Fruit fly (Drosophila melanogaster) S2 (cell line): ENCODE measurements around the gene CG13108.

Experiments
- CG8478 ChIP-seq: fragments of >200 bp; optimal IDR thresholded peaks from 2 replicates; lab custom pipeline; 2018
- CTCF ChIP-seq, 2 experiments: fragments of >200 bp; optimal IDR thresholded peaks; 2 replicates each; lab custom pipeline; 2018

The CG13108 gene

DNA sequence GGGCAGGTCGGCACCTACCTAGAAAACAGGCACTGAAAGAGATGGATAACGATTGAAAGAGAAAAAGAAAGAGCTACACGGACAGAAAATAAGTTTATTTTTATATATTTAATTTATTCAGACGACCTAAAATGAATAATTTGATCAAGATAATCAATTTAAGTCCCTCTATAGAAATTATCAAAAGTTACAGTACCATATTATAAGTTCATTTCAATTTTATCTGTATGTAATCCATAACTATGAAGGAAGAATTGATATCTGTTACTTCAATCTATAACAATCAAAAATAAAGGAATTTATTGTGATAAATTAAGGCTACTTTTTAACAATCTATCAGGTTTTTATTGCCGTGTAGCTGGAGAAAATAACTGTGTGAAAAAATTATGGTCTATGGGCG, 42.4 kb downstream of the CG13108 start:
- no peak for TF ChIP-seq CG8478 (lab: Kevin White, UChicago)
- TF ChIP-seq CTCF (optimal IDR thresholded peaks at IDR 0.05; lab: Kevin White, UChicago), result no peak

DNA sequence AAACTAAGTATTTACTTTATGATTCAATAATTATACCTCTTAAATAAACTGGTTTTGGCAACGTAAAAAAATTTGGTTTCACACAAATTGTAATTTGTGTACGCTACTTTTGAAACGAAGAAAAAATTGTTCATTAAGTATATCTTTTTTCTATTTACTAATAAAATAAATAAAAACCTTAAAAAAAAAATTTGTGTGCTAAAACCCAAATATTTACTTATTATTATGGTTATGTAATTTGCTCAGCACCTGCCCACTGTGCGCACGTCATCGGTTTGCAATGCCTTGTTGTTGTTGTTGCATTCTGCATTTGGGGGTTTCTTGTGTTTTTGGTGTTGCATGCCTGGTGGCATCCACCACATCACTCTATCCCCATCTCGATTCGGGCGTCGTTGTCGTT, 43.1 kb downstream of the CG13108 start:
- TF ChIP-seq CG8478 (lab: Kevin White, UChicago) (no peak), CTCF (optimal IDR thresholded peaks at IDR 0.05; lab: Kevin White, UChicago) (no peak)

DNA sequence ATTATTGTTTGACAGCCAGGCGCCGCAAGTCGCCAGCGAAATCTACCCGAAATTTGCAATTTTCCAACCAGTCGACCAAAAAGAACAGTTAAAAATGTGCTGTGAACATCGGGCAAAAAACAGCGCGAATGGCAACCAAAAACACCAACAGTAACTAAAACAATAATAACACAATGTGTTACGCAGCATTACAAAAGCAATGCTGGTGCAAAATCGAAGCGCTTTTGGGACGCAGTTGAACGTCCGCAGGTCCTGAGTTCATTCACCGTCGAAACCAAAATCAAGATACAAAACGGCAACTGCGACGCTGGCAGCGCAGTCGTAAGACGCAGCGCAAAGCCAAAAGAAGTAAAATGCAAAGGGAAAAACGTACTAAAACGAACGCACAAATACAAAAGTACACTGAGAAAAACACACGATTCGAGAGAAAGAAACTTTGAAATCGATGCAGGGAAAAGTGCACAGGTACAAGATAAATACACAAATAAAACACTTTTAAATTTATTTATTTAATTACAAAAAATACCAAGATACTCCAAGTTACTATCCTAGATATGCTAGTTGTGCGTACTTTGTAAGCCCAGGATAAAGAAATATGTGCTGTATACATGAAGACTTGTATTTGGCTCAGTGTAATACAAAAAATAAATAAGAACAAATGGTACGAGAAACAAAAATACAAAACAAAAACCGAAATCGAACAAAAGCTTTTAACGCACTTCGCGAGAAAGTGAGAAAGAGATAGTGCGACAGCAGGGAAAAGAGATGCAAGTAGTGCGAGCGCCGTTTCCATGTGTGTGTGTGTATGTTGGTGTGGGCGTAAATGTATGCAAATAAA, 47.0 kb downstream of the CG13108 start:
- no peak for TF ChIP-seq CG8478 (lab: Kevin White, UChicago)
- no peak for TF ChIP-seq CTCF (optimal IDR thresholded peaks at IDR 0.05; lab: Kevin White, UChicago)

DNA sequence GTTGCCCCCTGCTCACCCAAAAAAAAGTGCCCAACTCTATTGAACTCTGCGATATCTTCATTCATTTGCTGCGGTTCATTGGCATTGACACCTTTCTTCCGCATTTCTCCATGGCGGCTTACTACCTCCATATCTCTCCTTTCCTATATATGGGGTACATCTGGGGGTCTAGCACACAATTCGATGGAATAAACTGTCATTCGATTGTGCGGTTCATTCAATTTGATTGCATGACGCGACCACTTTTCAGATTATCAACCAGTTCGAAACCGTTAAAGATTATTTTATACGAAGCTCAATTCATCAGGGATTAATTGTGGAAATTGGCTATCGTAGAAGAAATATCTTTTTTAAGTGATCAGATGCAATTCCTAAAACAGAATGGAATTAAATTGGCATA, 49.6 kb downstream of the CG13108 start:
- no peak for TF ChIP-seq CTCF (optimal IDR thresholded peaks at IDR 0.05; lab: Kevin White, UChicago)
- no peak for TF ChIP-seq CG8478 (lab: Kevin White, UChicago)
